Fruit fly (Drosophila melanogaster): ENCODE results near the gene Inx7.

Inx7 gene

DNA sequence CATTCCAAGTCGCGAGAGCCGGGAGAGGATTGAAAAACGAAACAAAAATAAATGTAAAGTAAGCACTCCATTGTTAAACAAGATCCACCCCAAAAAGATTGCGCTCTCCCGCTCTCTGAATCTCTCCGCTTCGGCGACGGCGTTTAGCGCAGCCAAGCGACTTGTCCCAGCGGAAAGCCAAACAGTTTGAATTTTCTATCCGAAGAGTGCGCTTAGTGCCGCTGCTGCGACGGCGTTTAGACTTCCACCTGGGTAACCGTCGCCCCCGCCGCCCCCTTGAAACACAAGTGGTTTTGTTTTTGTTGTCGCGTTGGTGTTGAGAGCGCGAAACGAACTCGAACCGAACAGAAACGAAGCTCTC, 5.1 kb upstream of the Inx7 start, which contains the start of gene Inx2:
Gene Inx2 (plus strand): TSS at position 181 of the 361 bp plus-strand sequence.
- peak; percentile 67 for TF ChIP-seq noc (tag; optimal IDR thresholded peaks at IDR 0.05)

dm6 chrX:6997653-6998491, 4.5 kb upstream of the Inx7 start:
- TF ChIP-seq noc (tag; optimal IDR thresholded peaks at IDR 0.05), result no peak

- no peak for TF ChIP-seq noc (tag; optimal IDR thresholded peaks at IDR 0.05)
Observed at dm6 chrX:6996965-6997652, 3.7 kb upstream of the Inx7 start.

DNA sequence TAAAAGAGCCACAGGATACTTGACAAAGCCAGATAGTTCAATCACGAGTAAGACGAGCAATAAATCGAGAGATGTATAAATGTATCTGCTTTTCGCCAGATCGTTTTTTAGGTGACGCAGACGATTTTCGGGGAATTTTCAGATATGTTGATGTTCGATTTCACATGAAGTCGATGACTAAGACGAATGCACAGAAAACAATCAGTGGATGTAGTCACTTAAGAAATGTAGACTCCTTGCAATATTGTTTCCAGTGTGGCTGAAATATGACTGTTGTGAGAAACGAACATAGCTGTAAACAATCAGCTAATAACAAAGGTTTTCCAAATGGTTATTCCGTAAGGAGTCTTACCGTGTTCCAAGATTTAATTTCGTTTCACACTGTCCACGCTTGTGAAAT, 2.7 kb upstream of the Inx7 start:
- TF ChIP-seq noc (tag; optimal IDR thresholded peaks at IDR 0.05), result no peak

- TF ChIP-seq noc (tag; optimal IDR thresholded peaks at IDR 0.05), result no peak
Observed at dm6 chrX:6995258-6995657, 1.8 kb upstream of the Inx7 start.

- TF ChIP-seq noc (tag; optimal IDR thresholded peaks at IDR 0.05), result no peak
Observed at dm6 chrX:6994473-6995179, 1.2 kb upstream of the Inx7 start.

DNA sequence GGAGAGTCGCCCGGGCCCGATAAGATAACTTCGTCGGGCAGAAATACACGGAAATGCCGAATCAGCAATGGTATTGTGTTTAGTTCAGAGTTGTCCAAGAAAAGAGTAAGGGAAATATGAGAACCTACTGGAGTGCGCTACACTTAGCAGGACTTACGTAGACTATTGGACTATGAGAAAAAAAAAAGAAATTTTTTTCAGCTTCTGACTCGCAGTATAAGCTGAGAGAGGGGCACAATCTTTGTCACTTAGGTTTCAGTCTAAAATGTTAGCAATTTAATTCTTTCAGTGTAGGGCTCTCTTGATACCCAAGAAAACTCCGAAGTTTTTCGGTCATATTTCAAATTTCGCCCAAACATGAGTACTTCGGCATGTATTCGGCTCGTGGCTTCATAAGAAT, 341 bp upstream of the Inx7 start:
- TF ChIP-seq noc (tag; optimal IDR thresholded peaks at IDR 0.05), result peak; percentile 75

- no peak for TF ChIP-seq noc (tag; optimal IDR thresholded peaks at IDR 0.05)
Observed at dm6 chrX:6991286-6991685, 2.1 kb downstream of the Inx7 start, which contains the start of gene ogre. ogre (minus strand) TSS chrX:6991318.

DNA sequence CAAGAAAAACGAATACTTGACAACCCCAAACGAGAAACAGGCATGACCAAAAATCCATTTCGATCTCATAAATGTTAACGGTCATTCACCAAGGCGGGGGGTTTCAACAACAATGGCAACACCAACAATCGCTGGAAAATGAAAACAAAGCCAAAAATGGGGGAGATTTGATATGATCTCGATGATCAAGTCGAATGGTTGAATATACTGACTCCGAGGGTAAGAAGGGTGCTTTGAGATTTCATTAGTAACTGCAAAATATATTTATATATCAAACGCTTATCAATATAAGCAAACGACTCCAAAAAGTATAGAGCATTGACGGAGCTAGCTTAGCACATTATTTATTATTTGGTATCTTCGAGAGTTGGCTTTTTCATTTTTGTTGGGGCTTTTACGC, 3.3 kb downstream of the Inx7 start:
- TF ChIP-seq noc (tag; optimal IDR thresholded peaks at IDR 0.05), result peak; percentile 38

DNA sequence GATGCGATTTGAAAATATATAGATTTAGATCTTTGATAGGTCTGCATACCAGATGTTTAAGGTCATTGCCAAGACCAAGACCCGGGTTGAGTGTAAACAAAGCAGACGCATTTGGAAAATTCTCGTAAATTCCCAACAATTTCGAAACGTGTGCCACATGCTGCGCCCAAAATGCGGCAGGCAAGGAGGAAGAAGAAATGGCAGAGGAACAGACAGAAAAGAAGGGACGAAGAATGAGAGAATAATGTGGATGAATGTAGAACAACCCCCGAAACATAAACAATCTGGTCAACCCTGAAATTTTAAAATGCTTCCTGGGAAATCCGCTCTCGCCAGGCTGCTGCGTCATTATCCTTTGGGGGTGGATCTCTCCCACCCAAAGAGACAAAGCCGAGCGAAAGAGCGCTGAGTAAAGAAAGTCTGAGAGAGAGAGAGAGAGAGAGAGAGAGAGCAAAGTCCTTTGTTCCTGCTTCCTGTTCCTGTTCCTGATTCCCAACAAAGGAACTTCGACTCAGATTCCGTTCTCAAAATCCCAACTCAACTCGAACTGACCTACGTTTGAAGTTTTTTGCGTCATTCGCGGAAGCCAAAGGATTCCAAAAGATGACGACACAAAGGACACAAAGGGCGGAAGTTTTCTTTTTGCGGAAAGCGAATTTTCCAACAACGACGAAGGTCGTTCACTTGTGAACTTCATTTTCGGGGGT, 4.6 kb downstream of the Inx7 start:
- no peak for TF ChIP-seq noc (tag; optimal IDR thresholded peaks at IDR 0.05)

dm6 chrX:6988082-6988481, 5.3 kb downstream of the Inx7 start:
- peak; percentile 14 for TF ChIP-seq noc (tag; optimal IDR thresholded peaks at IDR 0.05)

dm6 chrX:6987091-6987490, 6.3 kb downstream of the Inx7 start:
- TF ChIP-seq noc (tag; optimal IDR thresholded peaks at IDR 0.05), result no peak

DNA sequence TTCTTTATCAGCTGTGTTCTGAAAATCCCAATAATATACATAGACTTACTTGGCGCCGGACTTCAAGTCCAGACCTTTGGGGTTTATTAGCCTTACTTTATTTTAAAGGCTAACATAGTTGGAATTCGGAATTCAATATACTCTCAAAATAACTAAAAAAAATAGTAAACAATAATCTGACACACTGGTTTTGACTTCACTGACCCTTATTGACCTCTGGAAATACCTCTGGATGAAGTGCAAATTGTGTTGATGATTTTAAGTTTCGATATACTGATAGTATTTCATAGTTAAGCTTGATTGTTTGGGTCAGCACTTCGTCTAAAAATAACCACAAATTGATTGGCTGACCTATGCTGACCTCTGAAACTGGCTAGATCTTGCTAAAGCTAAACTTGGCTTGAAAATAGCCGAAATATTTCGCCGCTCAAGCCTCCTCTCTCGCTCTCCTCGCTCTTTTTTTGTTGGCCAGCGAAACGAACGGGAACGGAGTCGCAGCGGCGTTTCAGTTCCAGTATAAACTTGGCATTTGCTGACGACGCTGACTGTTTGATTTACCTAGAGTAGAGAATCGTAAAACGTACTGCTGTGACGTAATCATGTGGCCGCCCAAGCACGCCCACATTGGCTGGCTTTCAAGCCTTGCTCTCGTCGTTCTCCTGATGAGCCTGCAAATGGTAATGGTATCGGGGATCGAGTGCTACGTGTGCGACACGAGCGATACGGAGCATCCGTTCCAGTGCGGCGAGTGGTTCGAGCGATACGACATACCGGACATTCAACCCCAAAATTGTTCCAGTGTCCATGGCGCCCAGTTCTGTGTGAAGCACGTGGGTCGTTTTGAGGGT, 7.2 kb downstream of the Inx7 start, which contains the start of gene bou:
Gene bou (plus strand): TSS at position 507 of the 848 bp plus-strand sequence.
- no peak for TF ChIP-seq noc (tag; optimal IDR thresholded peaks at IDR 0.05)

DNA sequence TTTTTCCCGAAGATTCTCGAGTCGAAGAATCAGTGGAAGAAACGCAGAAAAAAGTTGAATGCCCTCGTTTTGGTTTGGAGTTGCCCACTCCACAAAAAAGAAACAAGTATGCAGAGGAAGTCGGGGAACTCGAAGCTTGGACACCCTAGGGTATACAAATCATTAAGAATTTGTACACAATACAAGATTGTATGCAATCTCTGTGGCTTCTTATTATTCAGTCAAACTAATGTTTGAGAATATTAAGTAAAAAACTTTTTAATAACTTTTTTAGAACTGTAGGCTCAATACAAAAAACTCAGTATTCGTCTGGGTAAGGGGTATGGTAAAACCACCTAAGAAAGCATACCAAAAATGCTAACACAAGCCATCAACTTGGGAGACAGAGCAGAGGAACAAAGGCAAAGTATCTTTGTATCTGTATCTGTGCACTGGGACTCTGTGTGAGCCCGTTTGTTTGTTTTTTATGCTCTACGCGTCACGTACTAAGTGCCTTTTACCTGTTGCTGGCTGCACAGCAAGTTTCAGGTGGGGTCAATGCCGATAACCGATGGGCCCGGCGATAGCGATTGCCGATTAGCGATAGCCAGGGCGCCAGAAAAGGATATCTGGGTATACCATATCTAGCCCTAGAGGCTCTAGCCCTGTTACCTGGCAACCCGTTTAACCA, 8.1 kb downstream of the Inx7 start:
- peak; percentile 88 for TF ChIP-seq noc (tag; optimal IDR thresholded peaks at IDR 0.05)

Measured in whole organism, larva.